Fruit fly (Drosophila melanogaster): ENCODE data around the gene CrebA.
A peak's percentile ranks its signal among the peaks of the same experiment; 100 is the strongest.

CrebA gene

DNA sequence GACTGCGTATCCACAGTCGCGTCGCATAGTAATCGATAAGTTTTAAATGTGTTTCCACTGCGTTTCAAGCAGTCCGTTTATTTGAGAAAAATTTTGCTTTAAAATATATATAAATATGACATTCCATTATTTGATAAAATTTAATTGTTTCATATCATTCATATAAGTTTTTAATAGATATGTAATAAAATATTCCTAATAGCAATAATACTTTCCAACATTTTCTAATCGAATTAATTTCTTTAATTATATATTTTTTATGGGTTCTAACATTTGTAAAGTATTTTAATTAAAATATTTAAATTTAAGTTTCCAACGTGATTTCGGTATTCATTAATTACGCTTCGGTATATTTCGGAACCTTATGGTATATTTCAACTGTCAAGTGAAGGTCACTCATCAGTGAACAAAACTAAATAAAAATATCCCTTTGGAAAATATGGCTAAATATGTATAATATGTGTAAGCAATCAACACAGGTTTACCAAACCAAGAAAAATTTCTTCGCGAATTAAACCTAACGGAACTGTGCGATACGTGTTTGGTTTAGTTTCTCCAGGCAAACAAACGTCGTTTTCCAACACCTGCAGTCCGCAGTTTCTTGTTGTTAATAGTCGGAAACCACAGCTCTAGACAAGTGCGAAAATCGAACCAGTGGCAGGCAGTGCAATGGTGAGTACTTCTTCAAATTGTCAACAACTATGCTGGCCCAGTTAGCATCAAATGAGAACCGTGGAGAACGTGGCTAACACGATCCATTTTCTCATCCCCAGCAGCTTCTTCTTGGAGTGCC lies 28.1 kb downstream of the CrebA start, which contains the start of the genes CG7739 and SCCRO (continued):
- TF ChIP-seq Rx (GFP tag; IDR thresholded peaks at IDR 0.05): peak; percentile 52; the same call in 1 of the 2 replicates
- peak; percentile 56; the same call in 1 of the 2 replicates for TF ChIP-seq CG4360 (GFP tag; IDR thresholded peaks at IDR 0.05)
- peak; percentile 77 for TF ChIP-seq MBD-R2 (GFP tag; IDR thresholded peaks at IDR 0.05)
- TF ChIP-seq Dll (GFP tag; IDR thresholded peaks at IDR 0.05; ENCODE audit: partially characterized antibody): peak; percentile 59; the same call in 2 of the 4 replicates
- TF ChIP-seq kay (GFP tag; optimal IDR thresholded peaks at IDR 0.05): peak; percentile 61
- no peak for TF ChIP-seq CG10565 (GFP tag; optimal IDR thresholded peaks at IDR 0.05)
- peak; percentile 47; the same call in 2 of the 3 replicates for TF ChIP-seq CG16813 (GFP tag; IDR thresholded peaks at IDR 0.05; ENCODE audit: partially characterized antibody)
- TF ChIP-seq row (GFP tag; IDR thresholded peaks at IDR 0.05): peak; percentile 66
- peak; percentile 20 for TF ChIP-seq CG9609 (GFP tag; optimal IDR thresholded peaks at IDR 0.05)
- TF ChIP-seq slbo (GFP tag; IDR thresholded peaks at IDR 0.05): peak; percentile 86
- no peak for TF ChIP-seq nom (GFP tag; optimal IDR thresholded peaks at IDR 0.05)
- TF ChIP-seq wor (GFP tag; IDR thresholded peaks at IDR 0.05): no peak
- peak; percentile 78 for TF ChIP-seq cas (GFP tag; IDR thresholded peaks at IDR 0.05)
- TF ChIP-seq twi (tag; optimal IDR thresholded peaks at IDR 0.05): no peak
- no peak for TF ChIP-seq CG2129 (GFP tag; IDR thresholded peaks at IDR 0.05; ENCODE audit: partially characterized antibody)
- TF ChIP-seq CG15514 (GFP tag; optimal IDR thresholded peaks at IDR 0.05): peak; percentile 71
- TF ChIP-seq CG9215 (GFP tag; IDR thresholded peaks at IDR 0.05): peak; percentile 53
- no peak for TF ChIP-seq CG33213 (GFP tag; optimal IDR thresholded peaks at IDR 0.05)
- peak; percentile 22 to 23 for TF ChIP-seq dpn (GFP tag; optimal IDR thresholded peaks at IDR 0.05)
- no peak for TF ChIP-seq Vsx1 (GFP tag; optimal IDR thresholded peaks at IDR 0.05)
- no peak for TF ChIP-seq grn (GFP tag; optimal IDR thresholded peaks at IDR 0.05)
- TF ChIP-seq CG17359 (tag; optimal IDR thresholded peaks at IDR 0.05): peak; percentile 54
- peak; percentile 4 for TF ChIP-seq Sox100B (GFP tag; optimal IDR thresholded peaks at IDR 0.05)
- peak; percentile 70; the same call in 2 of the 3 replicates for TF ChIP-seq dysf (GFP tag; IDR thresholded peaks at IDR 0.05)
- no peak for TF ChIP-seq peb (GFP tag; IDR thresholded peaks at IDR 0.05)
- TF ChIP-seq nmo (GFP tag; optimal IDR thresholded peaks at IDR 0.05): peak; percentile 65
- TF ChIP-seq CG31365 (tag; optimal IDR thresholded peaks at IDR 0.05): no peak
- TF ChIP-seq CG6254 (GFP tag; optimal IDR thresholded peaks at IDR 0.05): no peak
- no peak for TF ChIP-seq Doc3 (GFP tag; IDR thresholded peaks at IDR 0.05; ENCODE audit: partially characterized antibody)
- TF ChIP-seq gcm (GFP tag; optimal IDR thresholded peaks at IDR 0.05): peak; percentile 10
- no peak for TF ChIP-seq Hr39 (optimal IDR thresholded peaks at IDR 0.05)
- no peak for TF ChIP-seq Usf (GFP tag; optimal IDR thresholded peaks at IDR 0.05)
- TF ChIP-seq CG15011 (GFP tag; optimal IDR thresholded peaks at IDR 0.05): no peak
- peak; percentile 64; the same call in 2 of the 3 replicates for TF ChIP-seq zfh1 (GFP tag; IDR thresholded peaks at IDR 0.05)
- no peak for TF ChIP-seq CG3407 (GFP tag; optimal IDR thresholded peaks at IDR 0.05)
- no peak for TF ChIP-seq CG6683 (GFP tag; optimal IDR thresholded peaks at IDR 0.05)
- TF ChIP-seq CG7963 (GFP tag; IDR thresholded peaks at IDR 0.05; ENCODE audit: partially characterized antibody): no peak
- peak; percentile 61; the same call in 1 of the 2 replicates for TF ChIP-seq lmd (GFP tag; IDR thresholded peaks at IDR 0.05)
- no peak for TF ChIP-seq CG43689 (GFP tag; IDR thresholded peaks at IDR 0.05)
- no peak for TF ChIP-seq Lhr (GFP tag; optimal IDR thresholded peaks at IDR 0.05)
- peak in 1 of 3 experiments; percentile 45 for TF ChIP-seq lola (GFP tag; optimal IDR thresholded peaks at IDR 0.05)
- TF ChIP-seq ERR (GFP tag; optimal IDR thresholded peaks at IDR 0.05): no peak
- no peak for TF ChIP-seq Jarid2 (GFP tag; optimal IDR thresholded peaks at IDR 0.05)
- TF ChIP-seq CG9876 (GFP tag; optimal IDR thresholded peaks at IDR 0.05): no peak
- TF ChIP-seq nerfin-1 (tag; optimal IDR thresholded peaks at IDR 0.05): peak; percentile 5
- TF ChIP-seq CkIIα-i1 (GFP tag; IDR thresholded peaks at IDR 0.05): no peak
- no peak for TF ChIP-seq Lim3 (GFP tag; IDR thresholded peaks at IDR 0.05)
- TF ChIP-seq pan (optimal IDR thresholded peaks at IDR 0.05): no peak
- peak in 1 of 2 experiments; percentile 85 for TF ChIP-seq pan (GFP tag; optimal IDR thresholded peaks at IDR 0.05 in 1 of 2, IDR thresholded peaks at IDR 0.05 in 1 of 2)

Measured in whole organism, embryonic.